Fruit fly (Drosophila melanogaster): ENCODE results near the gene CG16781.

The CG16781 gene

DNA sequence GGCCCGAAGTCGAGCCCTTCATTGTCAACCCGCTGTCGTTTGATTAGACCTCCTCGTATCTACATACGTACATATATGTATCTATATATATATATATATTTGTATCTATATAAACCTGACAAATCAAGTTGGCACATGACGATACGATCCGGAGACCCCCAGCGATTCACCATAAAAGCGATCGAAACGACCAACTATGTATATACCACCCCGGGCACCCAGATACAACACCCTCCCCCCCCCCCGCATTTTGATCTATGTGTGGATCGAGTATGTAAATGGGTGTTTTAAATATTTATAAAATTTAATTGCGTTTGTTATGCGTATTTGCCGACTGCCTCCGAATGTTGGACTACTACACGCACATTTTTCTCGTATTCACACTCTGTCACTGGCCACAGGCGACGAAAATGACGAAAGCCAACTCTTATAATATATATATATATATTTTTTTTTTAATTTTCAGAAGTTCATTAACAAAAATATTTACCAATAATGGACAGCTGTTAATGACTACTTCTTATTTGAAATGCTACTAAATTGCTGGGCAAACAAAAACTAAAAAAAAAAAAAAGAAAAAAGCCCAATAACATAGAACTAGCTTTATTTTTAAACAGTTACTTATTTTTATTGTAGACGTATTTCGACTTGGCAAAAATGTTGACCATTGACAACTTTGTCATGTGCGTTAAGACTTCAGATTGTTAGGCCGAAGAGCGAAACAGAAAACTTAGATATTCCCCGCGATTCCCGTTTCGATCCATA is 49.7 kb downstream of the CG16781 start (continued):
- TF ChIP-seq CG2129 (GFP tag; IDR thresholded peaks at IDR 0.05; ENCODE audit: partially characterized antibody) (no peak), zen (tag; optimal IDR thresholded peaks at IDR 0.05) (peak; percentile 11), nau (GFP tag; optimal IDR thresholded peaks at IDR 0.05) (no peak), HLH4C (GFP tag; IDR thresholded peaks at IDR 0.05; ENCODE audit: partially characterized antibody) (no peak), CG3847 (GFP tag; IDR thresholded peaks at IDR 0.05) (peak; percentile 71; the same call in 1 of the 2 replicates), salm (tag; optimal IDR thresholded peaks at IDR 0.05) (peak; percentile 51), ara (GFP tag; IDR thresholded peaks at IDR 0.05) (peak; percentile 58; the same call in 1 of the 2 replicates), CG1602 (GFP tag; optimal IDR thresholded peaks at IDR 0.05) (peak; percentile 54), CG10274 (GFP tag; optimal IDR thresholded peaks at IDR 0.05) (no peak), run (tag; optimal IDR thresholded peaks at IDR 0.05) (peak; percentile 68), CG8281 (tag; optimal IDR thresholded peaks at IDR 0.05) (peak; percentile 16), stwl (tag; optimal IDR thresholded peaks at IDR 0.05) (no peak), dimm (GFP tag; IDR thresholded peaks at IDR 0.05) (no peak), Dip3 (GFP tag; optimal IDR thresholded peaks at IDR 0.05) (no peak), CG11456 (GFP tag; IDR thresholded peaks at IDR 0.05) (0 out of 3 replicates have a peak, but pooled peaks have one; percentile 47), CG18599 (GFP tag; optimal IDR thresholded peaks at IDR 0.05) (peak; percentile 84), bab2 (GFP tag; optimal IDR thresholded peaks at IDR 0.05) (peak; percentile 20), Oli (tag; optimal IDR thresholded peaks at IDR 0.05) (peak; percentile 76), Dref (GFP tag; IDR thresholded peaks at IDR 0.05) (no peak), ham (GFP tag; IDR thresholded peaks at IDR 0.05) (no peak), ato (GFP tag; IDR thresholded peaks at IDR 0.05; ENCODE audit: partially characterized antibody) (no peak), TFAM (GFP tag; optimal IDR thresholded peaks at IDR 0.05) (no peak), gce (GFP tag; IDR thresholded peaks at IDR 0.05) (no peak), Dll (GFP tag; IDR thresholded peaks at IDR 0.05; ENCODE audit: partially characterized antibody) (no peak), E2f1 (GFP tag; IDR thresholded peaks at IDR 0.05) (peak; percentile 42; the same call in 1 of the 2 replicates), Sox100B (GFP tag; optimal IDR thresholded peaks at IDR 0.05) (peak; percentile 88), Mrtf (GFP tag; IDR thresholded peaks at IDR 0.05) (peak; percentile 42; the same call in 1 of the 3 replicates), sens (GFP tag) (peak; percentile 87), CG14965 (GFP tag; optimal IDR thresholded peaks at IDR 0.05; ENCODE audit: borderline replicate concordance) (no peak), CG10654 (GFP tag; optimal IDR thresholded peaks at IDR 0.05) (peak; percentile 25), org-1 (GFP tag; optimal IDR thresholded peaks at IDR 0.05) (peak; percentile 51), Six4 (GFP tag; optimal IDR thresholded peaks at IDR 0.05) (peak; percentile 48), vvl (GFP tag; IDR thresholded peaks at IDR 0.05) (peak; percentile 91), CG13424 (tag; optimal IDR thresholded peaks at IDR 0.05) (peak; percentile 85), trh (GFP tag; optimal IDR thresholded peaks at IDR 0.05) (no peak), CG11504 (tag; optimal IDR thresholded peaks at IDR 0.05) (peak; percentile 83), gro (GFP tag; optimal IDR thresholded peaks at IDR 0.05) (no peak), Awh (GFP tag; IDR thresholded peaks at IDR 0.05) (no peak), PHDP (tag; optimal IDR thresholded peaks at IDR 0.05) (peak; percentile 78), Dbx (GFP tag; IDR thresholded peaks at IDR 0.05) (peak; percentile 68; the same call in 2 of the 3 replicates), HLH54F (GFP tag; optimal IDR thresholded peaks at IDR 0.05) (peak; percentile 12), CG7556 (GFP tag; optimal IDR thresholded peaks at IDR 0.05) (peak; percentile 85), CG1647 (GFP tag; optimal IDR thresholded peaks at IDR 0.05) (no peak), nerfin-1 (tag; optimal IDR thresholded peaks at IDR 0.05) (peak; percentile 3), CG16813 (GFP tag; IDR thresholded peaks at IDR 0.05; ENCODE audit: partially characterized antibody) (no peak), GATAe (GFP tag; conservative IDR thresholded peaks at IDR 0.05) (no peak), HLH3B (GFP tag; IDR thresholded peaks at IDR 0.05) (peak; percentile 63), chif (GFP tag; optimal IDR thresholded peaks at IDR 0.05) (peak in 1 of 2 experiments; percentile 3), D19B (GFP tag; optimal IDR thresholded peaks at IDR 0.05) (peak; percentile 58)
